Fruit fly (Drosophila melanogaster): ENCODE results near the gene PolG1.

Gene PolG1

DNA sequence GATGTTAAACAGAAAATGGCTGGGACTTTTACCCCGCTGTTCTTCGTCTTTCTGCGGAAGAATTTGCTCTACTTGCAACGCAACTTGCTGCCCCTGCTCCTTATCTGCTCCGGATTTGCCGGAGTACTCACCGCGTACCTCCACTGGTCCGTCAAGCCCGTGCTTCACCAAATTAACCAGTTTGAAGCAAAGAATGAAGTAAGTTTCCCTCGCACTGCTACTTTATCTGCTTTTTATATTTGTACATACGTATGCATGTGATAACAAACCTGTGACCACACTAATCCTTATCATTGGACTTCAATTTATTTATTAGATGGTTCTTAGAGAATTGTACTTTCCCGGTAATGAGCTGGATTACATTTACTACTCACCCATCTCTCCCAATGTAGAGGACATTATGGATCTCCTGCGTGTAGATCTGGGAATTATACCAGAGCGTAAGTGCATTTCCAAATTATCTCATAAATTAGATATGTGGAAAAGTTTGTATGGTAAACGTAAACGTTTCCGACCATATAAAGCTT lies 43.4 kb downstream of the PolG1 start, which contains the start of gene CG16890 (continued):
- TF ChIP-seq CG12104 (GFP tag; optimal IDR thresholded peaks at IDR 0.05) (no peak), Doc3 (GFP tag; IDR thresholded peaks at IDR 0.05; ENCODE audit: partially characterized antibody) (0 out of 3 replicates have a peak, but pooled peaks have one; percentile 27), CG7963 (GFP tag; IDR thresholded peaks at IDR 0.05; ENCODE audit: partially characterized antibody) (0 out of 3 replicates have a peak, but pooled peaks have one; percentile 36), pzg (GFP tag; optimal IDR thresholded peaks at IDR 0.05) (peak; percentile 7), CG15269 (tag; optimal IDR thresholded peaks at IDR 0.05) (no peak), CG34376 (GFP tag; optimal IDR thresholded peaks at IDR 0.05) (peak; percentile 73), bbx (GFP tag; IDR thresholded peaks at IDR 0.05; ENCODE audit: partially characterized antibody) (0 out of 2 replicates have a peak, but pooled peaks have one; percentile 41), CG2712 (tag; optimal IDR thresholded peaks at IDR 0.05) (no peak), GATAe (GFP tag; conservative IDR thresholded peaks at IDR 0.05) (peak; percentile 65), CG1647 (GFP tag; optimal IDR thresholded peaks at IDR 0.05) (no peak), Xrp1 (GFP tag; IDR thresholded peaks at IDR 0.05) (no peak), CG15514 (GFP tag; optimal IDR thresholded peaks at IDR 0.05) (peak; percentile 17), CG16863 (GFP tag; optimal IDR thresholded peaks at IDR 0.05) (peak; percentile 10), CG14860 (GFP tag; IDR thresholded peaks at IDR 0.05; ENCODE audit: partially characterized antibody) (0 out of 3 replicates have a peak, but pooled peaks have one; percentile 7), fu2 (GFP tag; optimal IDR thresholded peaks at IDR 0.05) (peak; percentile 11), sisA (GFP tag; IDR thresholded peaks at IDR 0.05) (no peak), MBD-R2 (GFP tag; IDR thresholded peaks at IDR 0.05) (0 out of 2 replicates have a peak, but pooled peaks have one; percentile 54), Vsx1 (GFP tag; optimal IDR thresholded peaks at IDR 0.05) (no peak), CG34422 (GFP tag; IDR thresholded peaks at IDR 0.05) (peak; percentile 6; the same call in 1 of the 3 replicates)

DNA sequence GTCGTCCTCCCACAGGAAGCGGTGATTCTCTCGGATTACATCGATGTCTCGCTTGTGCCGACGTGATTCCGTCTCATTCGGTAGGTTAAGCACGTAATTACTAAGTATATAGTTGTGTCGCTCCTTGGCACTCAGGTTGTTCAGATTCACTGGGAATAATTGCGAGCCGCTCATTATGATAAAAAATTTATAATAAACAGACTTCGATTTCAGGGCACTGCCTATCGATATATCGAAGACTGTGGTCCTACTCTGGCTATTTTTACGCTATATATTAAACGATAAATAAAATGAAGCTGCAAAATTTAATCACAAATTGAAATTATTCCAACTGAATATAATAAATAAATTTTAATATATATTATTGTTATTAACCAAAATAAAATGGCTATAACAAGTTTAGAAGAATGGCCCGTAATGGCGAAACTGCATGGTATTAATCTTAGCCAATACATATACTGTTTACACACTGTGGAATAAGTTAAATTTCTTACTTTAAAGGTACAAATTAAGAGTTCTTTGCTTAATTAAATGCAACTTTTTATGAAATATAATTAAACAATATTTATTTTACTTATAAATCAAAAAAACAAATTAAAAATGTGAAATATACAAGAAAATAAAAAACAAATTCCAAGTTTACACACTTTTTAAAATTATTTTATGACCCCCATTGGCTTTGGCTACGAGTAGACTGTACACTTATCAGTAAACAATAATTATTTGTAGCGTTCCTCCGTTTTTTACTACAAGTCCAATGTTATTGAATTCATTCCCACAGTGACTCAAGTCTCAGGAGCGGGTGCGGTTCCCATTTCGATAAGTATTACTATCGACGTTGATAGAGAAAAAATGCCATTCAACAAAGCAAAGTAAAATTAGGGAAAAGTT lies 44.1 kb downstream of the PolG1 start, which contains the start of gene Eato:
TSS of gene Eato (plus strand) at position 821 of the 891 bp plus-strand sequence.
- TF ChIP-seq CG17359 (tag; optimal IDR thresholded peaks at IDR 0.05) (no peak), CG18764 (GFP tag; optimal IDR thresholded peaks at IDR 0.05) (no peak), repo (GFP tag; optimal IDR thresholded peaks at IDR 0.05) (no peak), HLH3B (GFP tag; IDR thresholded peaks at IDR 0.05) (no peak), Med (GFP tag) (peak; percentile 77), Xbp1 (GFP tag; optimal IDR thresholded peaks at IDR 0.05) (peak; percentile 22), CG30020 (tag; optimal IDR thresholded peaks at IDR 0.05) (peak; percentile 71), CG13424 (tag; optimal IDR thresholded peaks at IDR 0.05) (peak; percentile 16), CG7963 (GFP tag; IDR thresholded peaks at IDR 0.05; ENCODE audit: partially characterized antibody) (peak; percentile 47; the same call in 1 of the 3 replicates), CG15269 (tag; optimal IDR thresholded peaks at IDR 0.05) (no peak), maf-S (GFP tag; optimal IDR thresholded peaks at IDR 0.05) (no peak), CG11456 (GFP tag; IDR thresholded peaks at IDR 0.05) (peak; percentile 5; the same call in 1 of the 3 replicates), CG4424 (GFP tag; optimal IDR thresholded peaks at IDR 0.05) (no peak), CG10267 (tag; optimal IDR thresholded peaks at IDR 0.05) (peak; percentile 9), H15 (GFP tag; IDR thresholded peaks at IDR 0.05) (no peak), CG6272 (GFP tag; IDR thresholded peaks at IDR 0.05) (no peak), BEAF-32 (GFP tag; optimal IDR thresholded peaks at IDR 0.05) (peak; percentile 66), CG8924 (tag; optimal IDR thresholded peaks at IDR 0.05) (peak; percentile 3), Six4 (GFP tag; optimal IDR thresholded peaks at IDR 0.05) (no peak), CG9437 (GFP tag; optimal IDR thresholded peaks at IDR 0.05) (peak; percentile 17), gcm2 (GFP tag; optimal IDR thresholded peaks at IDR 0.05) (no peak), Gug (GFP tag; IDR thresholded peaks at IDR 0.05) (peak; percentile 11; the same call in 1 of the 4 replicates), CG9727 (GFP tag; optimal IDR thresholded peaks at IDR 0.05) (peak; percentile 37), YL-1 (GFP tag; optimal IDR thresholded peaks at IDR 0.05) (no peak), CG2202 (tag; optimal IDR thresholded peaks at IDR 0.05) (no peak), CG12155 (GFP tag; optimal IDR thresholded peaks at IDR 0.05) (no peak), hbn (GFP tag; IDR thresholded peaks at IDR 0.05; ENCODE audit: partially characterized antibody) (peak; percentile 38; the same call in 1 of the 2 replicates), Awh (GFP tag; IDR thresholded peaks at IDR 0.05) (no peak), row (GFP tag; IDR thresholded peaks at IDR 0.05) (peak; percentile 73), CG16815 (GFP tag; optimal IDR thresholded peaks at IDR 0.05) (no peak)

Measured in whole organism, embryonic.